Fruit fly (Drosophila melanogaster) whole organism, pupa: ENCODE measurements around the gene CheA29a.

Source experiments
- CG13204 ChIP-seq: fragments of 200-800 bp; sonication (Bioruptor generic); optimal IDR thresholded peaks from 2 replicates; lab custom pipeline; 2018; ENCODE audit warnings: missing biosample characterization, mild to moderate bottlenecking, missing genetic modification characterization, moderate library complexity
- CG14655 ChIP-seq: fragments of 200-800 bp; sonication (Bioruptor generic); optimal IDR thresholded peaks from 3 replicates; lab custom pipeline; 2017; ENCODE audit warnings: mild to moderate bottlenecking, missing biosample characterization, missing genetic modification reagents, missing genetic modification characterization
- CG34367 ChIP-seq: fragments of 200-800 bp; sonication (Bioruptor generic); optimal IDR thresholded peaks from 2 replicates; lab custom pipeline; 2018; ENCODE audit warnings: missing biosample characterization, mild to moderate bottlenecking, missing genetic modification characterization
- CG8159 ChIP-seq: fragments of 200-800 bp; sonication (Bioruptor generic); optimal IDR thresholded peaks from 3 replicates; lab custom pipeline; 2018; ENCODE audit warnings: missing biosample characterization, mild to moderate bottlenecking, missing genetic modification characterization, moderate library complexity
- Snoo ChIP-seq: fragments of 200-800 bp; sonication (Bioruptor generic); optimal IDR thresholded peaks from 3 replicates; lab custom pipeline; 2017; ENCODE audit warnings: missing biosample characterization, mild to moderate bottlenecking, missing genetic modification characterization, inconsistent platforms

- TF ChIP-seq Snoo (tag; lab: Kevin White, UChicago) (no peak), CG34367 (tag; lab: Kevin White, UChicago) (no peak), CG8159 (tag; lab: Kevin White, UChicago) (no peak), CG14655 (GFP tag; lab: Kevin White, UChicago) (no peak), CG13204 (GFP tag; lab: Kevin White, UChicago) (no peak)
Observed at dm6 chr2L:8490439-8490838, 13.3 kb downstream of the CheA29a start, which contains the start of gene CG43400.
